Fruit fly (Drosophila melanogaster): ENCODE results near the gene ttk.

The ttk gene

dm6 chr3R:31717299-31718167, 3.9 kb downstream of the ttk start (continued):
- TF ChIP-seq Lhr (GFP tag; optimal IDR thresholded peaks at IDR 0.05) (no peak), CG2129 (GFP tag; IDR thresholded peaks at IDR 0.05; ENCODE audit: partially characterized antibody) (no peak), Oli (tag; optimal IDR thresholded peaks at IDR 0.05) (peak; percentile 74), CG7357 (GFP tag; IDR thresholded peaks at IDR 0.05) (peak; percentile 54; the same call in 2 of the 3 replicates), scrt (GFP tag; optimal IDR thresholded peaks at IDR 0.05) (peak; percentile 13), dm (GFP tag; optimal IDR thresholded peaks at IDR 0.05) (no peak), CG11085 (GFP tag; IDR thresholded peaks at IDR 0.05) (no peak), CG9437 (GFP tag; optimal IDR thresholded peaks at IDR 0.05) (peak; percentile 51), inv (GFP tag; IDR thresholded peaks at IDR 0.05; ENCODE audit: partially characterized antibody) (no peak), CG13123 (GFP tag; optimal IDR thresholded peaks at IDR 0.05) (no peak), nom (GFP tag; optimal IDR thresholded peaks at IDR 0.05) (peak; percentile 49), CG4424 (GFP tag; optimal IDR thresholded peaks at IDR 0.05) (peak; percentile 34), Atf3 (GFP tag; optimal IDR thresholded peaks at IDR 0.05) (no peak), CG9727 (GFP tag; optimal IDR thresholded peaks at IDR 0.05) (peak; percentile 67), CG17359 (tag; optimal IDR thresholded peaks at IDR 0.05) (peak; percentile 42), CG16779 (GFP tag; IDR thresholded peaks at IDR 0.05) (no peak), sd (tag; optimal IDR thresholded peaks at IDR 0.05) (peak; percentile 30), her (GFP tag; optimal IDR thresholded peaks at IDR 0.05) (peak; percentile 56), Oaz (GFP tag; IDR thresholded peaks at IDR 0.05) (peak; percentile 50; the same call in 1 of the 2 replicates), CG9797 (GFP tag; optimal IDR thresholded peaks at IDR 0.05) (no peak), caup (GFP tag; optimal IDR thresholded peaks at IDR 0.05; ENCODE audit: severe bottlenecking) (peak; percentile 38), CG17829 (tag; optimal IDR thresholded peaks at IDR 0.05) (peak; percentile 40), CG2199 (GFP tag; IDR thresholded peaks at IDR 0.05) (no peak), CG17328 (GFP tag; IDR thresholded peaks at IDR 0.05) (peak; percentile 39; the same call in 1 of the 2 replicates), exex (tag; optimal IDR thresholded peaks at IDR 0.05) (no peak), dati (GFP tag; IDR thresholded peaks at IDR 0.05) (no peak), odd (GFP tag; optimal IDR thresholded peaks at IDR 0.05) (no peak), CG34422 (GFP tag; IDR thresholded peaks at IDR 0.05) (0 out of 3 replicates have a peak, but pooled peaks have one; percentile 41), lbe (GFP tag; optimal IDR thresholded peaks at IDR 0.05) (peak; percentile 25), Bteb2 (GFP tag; optimal IDR thresholded peaks at IDR 0.05) (peak; percentile 49), CG9817 (tag; optimal IDR thresholded peaks at IDR 0.05) (peak; percentile 58), CG7786 (GFP tag; optimal IDR thresholded peaks at IDR 0.05) (peak; percentile 68), cwo (GFP tag; optimal IDR thresholded peaks at IDR 0.05) (peak; percentile 48), CG10267 (tag; optimal IDR thresholded peaks at IDR 0.05) (peak; percentile 11), CG12155 (GFP tag; optimal IDR thresholded peaks at IDR 0.05) (peak; percentile 40), Xrp1 (GFP tag; IDR thresholded peaks at IDR 0.05) (peak; percentile 64), CG12104 (GFP tag; optimal IDR thresholded peaks at IDR 0.05) (no peak), Sry-δ (GFP tag; optimal IDR thresholded peaks at IDR 0.05) (peak; percentile 9), chif (GFP tag; optimal IDR thresholded peaks at IDR 0.05) (peak; percentile 36 to 56), CG6683 (GFP tag; optimal IDR thresholded peaks at IDR 0.05) (peak; percentile 15), Adf1 (GFP tag; IDR thresholded peaks at IDR 0.05) (peak; percentile 79), Blimp-1 (GFP tag; optimal IDR thresholded peaks at IDR 0.05) (peak; percentile 49), Gug (GFP tag; IDR thresholded peaks at IDR 0.05) (peak; percentile 52; the same call in 2 of the 4 replicates), CG12236 (GFP tag; optimal IDR thresholded peaks at IDR 0.05) (no peak), gro (GFP tag; optimal IDR thresholded peaks at IDR 0.05) (peak; percentile 32), ro (GFP tag; IDR thresholded peaks at IDR 0.05) (no peak), hth (optimal IDR thresholded peaks at IDR 0.05) (no peak), CG12219 (GFP tag; optimal IDR thresholded peaks at IDR 0.05) (peak; percentile 50), grn (GFP tag; optimal IDR thresholded peaks at IDR 0.05) (no peak)

All from whole organism, embryonic.